Worm (Caenorhabditis elegans): ENCODE results near the gene irld-51.

ce11 chrII:2937852-2938251 is 14.7 kb downstream of the irld-51 start, which contains the start of gene irld-65:
- TF ChIP-seq him-1 (tag; optimal IDR thresholded peaks at IDR 0.05) (no peak), dao-5 (tag; optimal IDR thresholded peaks at IDR 0.05) (no peak)

All from whole organism, L4/young adult.